Worm (Caenorhabditis elegans): ENCODE data around the gene ceh-21.

- no peak for TF ChIP-seq him-1 (tag; optimal IDR thresholded peaks at IDR 0.05)
- no peak for TF ChIP-seq W03F9.2 (tag; optimal IDR thresholded peaks at IDR 0.05)
These were observed 18.5 kb upstream of the ceh-21 start for ce11 chrX:1870991-1871390.

All from whole organism, L4/young adult.